Fruit fly (Drosophila melanogaster): ENCODE results near the gene sloth2.

sloth2 gene

DNA sequence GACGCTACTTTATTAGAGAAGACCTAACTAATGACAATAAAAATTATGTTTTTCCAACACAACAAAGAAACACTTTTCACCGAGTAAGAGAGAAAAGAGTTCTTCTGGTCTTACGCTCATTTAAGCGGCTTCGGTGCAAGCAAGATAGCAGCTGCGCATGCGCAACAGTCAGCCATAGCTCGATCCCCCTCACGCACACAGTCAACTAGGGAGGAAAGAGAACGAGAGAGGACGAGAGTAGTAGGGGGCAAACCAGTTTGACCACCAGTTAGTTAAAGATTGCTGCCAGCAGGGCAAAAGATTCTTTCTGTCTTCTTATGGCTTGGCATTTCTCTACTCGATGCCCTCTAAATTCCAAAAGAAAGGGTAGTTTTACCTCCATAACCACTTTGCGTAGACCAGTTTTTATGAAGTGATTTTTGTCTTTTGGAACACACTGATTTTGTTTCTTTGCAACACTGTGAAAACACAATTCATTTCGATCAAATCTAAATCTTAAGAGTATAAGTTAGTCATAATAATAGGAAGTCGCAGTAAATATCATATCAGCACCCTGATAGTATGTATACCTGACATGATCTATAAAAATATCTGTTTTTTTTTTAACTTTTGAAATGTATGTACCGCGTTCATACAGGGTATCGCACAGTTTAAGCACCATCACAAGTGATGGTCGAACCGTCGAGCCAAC is 10.6 kb upstream of the sloth2 start (continued):
- TF ChIP-seq Met (GFP tag; optimal IDR thresholded peaks at IDR 0.05) (no peak), CG10631 (GFP tag; optimal IDR thresholded peaks at IDR 0.05) (peak; percentile 60), cyc (GFP tag; optimal IDR thresholded peaks at IDR 0.05) (peak; percentile 38), esn (GFP tag; optimal IDR thresholded peaks at IDR 0.05) (no peak), topi (GFP tag; optimal IDR thresholded peaks at IDR 0.05) (no peak), eg (GFP tag; IDR thresholded peaks at IDR 0.05) (no peak), CG16779 (tag; optimal IDR thresholded peaks at IDR 0.05) (no peak), lz (GFP tag; optimal IDR thresholded peaks at IDR 0.05) (peak; percentile 6), CG10669 (GFP tag; optimal IDR thresholded peaks at IDR 0.05) (no peak)

DNA sequence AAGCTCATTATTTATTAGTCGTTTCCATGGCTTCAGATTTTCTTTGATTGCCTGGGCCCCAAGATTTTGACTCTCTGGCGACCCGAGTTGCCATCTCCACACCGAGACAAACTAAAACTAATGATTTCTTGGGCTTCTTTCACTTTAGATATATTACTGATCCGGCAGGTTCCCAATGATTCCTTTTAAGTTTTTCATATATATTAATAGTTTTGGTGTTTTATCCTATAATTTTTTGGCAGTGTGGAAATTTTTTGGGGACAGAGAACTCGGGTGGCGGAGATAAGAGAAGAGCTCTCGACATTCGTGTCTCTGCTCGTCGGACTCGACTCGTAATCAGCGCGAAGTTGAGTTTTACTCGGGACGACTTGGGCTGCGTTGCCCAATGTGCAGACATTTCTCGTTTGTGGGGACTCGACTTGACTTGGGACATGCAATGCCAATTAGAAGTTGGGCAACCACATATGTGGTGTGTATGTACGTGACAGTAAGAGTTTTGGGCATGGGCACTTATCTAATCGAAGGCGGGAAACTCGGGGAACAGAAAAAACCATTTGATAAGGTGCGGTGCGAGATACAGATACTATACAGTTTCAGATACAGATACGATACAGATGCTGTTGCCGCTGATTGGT is 9.9 kb upstream of the sloth2 start:
- no peak for TF ChIP-seq Eip93F (GFP tag; optimal IDR thresholded peaks at IDR 0.05)
- peak; percentile 74 for TF ChIP-seq Eip78C (GFP tag)
- peak; percentile 21 for TF ChIP-seq dsx (GFP tag; optimal IDR thresholded peaks at IDR 0.05; ENCODE audit: poor library complexity, severe bottlenecking)
- TF ChIP-seq achi (GFP tag; optimal IDR thresholded peaks at IDR 0.05), result peak; percentile 40
- TF ChIP-seq Lpt (GFP tag; optimal IDR thresholded peaks at IDR 0.05), result no peak
- TF ChIP-seq fd59A (GFP tag; optimal IDR thresholded peaks at IDR 0.05), result no peak
- TF ChIP-seq CG11902 (GFP tag; optimal IDR thresholded peaks at IDR 0.05), result no peak
- TF ChIP-seq vri (GFP tag; optimal IDR thresholded peaks at IDR 0.05), result peak; percentile 56
- TF ChIP-seq Ets21C (GFP tag; optimal IDR thresholded peaks at IDR 0.05), result peak; percentile 7
- TF ChIP-seq salr (GFP tag; optimal IDR thresholded peaks at IDR 0.05), result peak in 1 of 2 experiments; percentile 33
- no peak for TF ChIP-seq Blimp-1 (GFP tag; optimal IDR thresholded peaks at IDR 0.05)
- TF ChIP-seq net (GFP tag; optimal IDR thresholded peaks at IDR 0.05), result peak; percentile 18
- peak; percentile 33 for TF ChIP-seq CG6276 (GFP tag; optimal IDR thresholded peaks at IDR 0.05)
- no peak for TF ChIP-seq CG10631 (GFP tag; optimal IDR thresholded peaks at IDR 0.05)
- TF ChIP-seq pdm3 (GFP tag; optimal IDR thresholded peaks at IDR 0.05), result peak; percentile 42
- no peak for TF ChIP-seq lz (GFP tag; optimal IDR thresholded peaks at IDR 0.05)
- peak; percentile 24 for TF ChIP-seq cyc (GFP tag; optimal IDR thresholded peaks at IDR 0.05)
- peak; percentile 7 for TF ChIP-seq Sox14 (GFP tag; optimal IDR thresholded peaks at IDR 0.05)
- TF ChIP-seq CG1621 (tag; optimal IDR thresholded peaks at IDR 0.05), result no peak
- TF ChIP-seq CG31627 (GFP tag; optimal IDR thresholded peaks at IDR 0.05), result no peak
- no peak for TF ChIP-seq CG10669 (GFP tag; optimal IDR thresholded peaks at IDR 0.05)
- TF ChIP-seq CG15336 (GFP tag; IDR thresholded peaks at IDR 0.05), result peak; percentile 41; the same call in 1 of the 2 replicates
- peak; percentile 17 for TF ChIP-seq acj6 (GFP tag; optimal IDR thresholded peaks at IDR 0.05)
- TF ChIP-seq topi (GFP tag; optimal IDR thresholded peaks at IDR 0.05), result peak; percentile 62
- TF ChIP-seq Sox102F (GFP tag; optimal IDR thresholded peaks at IDR 0.05), result peak; percentile 37
- peak; percentile 64 for TF ChIP-seq Met (GFP tag; optimal IDR thresholded peaks at IDR 0.05)
- TF ChIP-seq CG32006 (GFP tag; optimal IDR thresholded peaks at IDR 0.05), result peak; percentile 61
- no peak for TF ChIP-seq Ets96B (tag; optimal IDR thresholded peaks at IDR 0.05)
- TF ChIP-seq CG8632 (GFP tag; optimal IDR thresholded peaks at IDR 0.05), result no peak
- TF ChIP-seq CG34406 (GFP tag; optimal IDR thresholded peaks at IDR 0.05), result peak; percentile 32
- 0 out of 3 replicates have a peak, but pooled peaks have one; percentile 35 for TF ChIP-seq CG8119 (GFP tag; IDR thresholded peaks at IDR 0.05)
- peak; percentile 68 for TF ChIP-seq esn (GFP tag; optimal IDR thresholded peaks at IDR 0.05)
- TF ChIP-seq CG3919 (GFP tag; optimal IDR thresholded peaks at IDR 0.05), result peak; percentile 11
- peak; percentile 18 for TF ChIP-seq CG3032 (tag; optimal IDR thresholded peaks at IDR 0.05)
- no peak for TF ChIP-seq CG4318 (GFP tag; optimal IDR thresholded peaks at IDR 0.05)
- TF ChIP-seq svp (GFP tag), result peak; percentile 81
- peak in 1 of 2 experiments; percentile 19 for TF ChIP-seq ss (GFP tag; optimal IDR thresholded peaks at IDR 0.05)
- TF ChIP-seq Smox (GFP tag; optimal IDR thresholded peaks at IDR 0.05), result peak; percentile 20
- peak; percentile 8 for TF ChIP-seq OdsH (GFP tag; optimal IDR thresholded peaks at IDR 0.05)
- 0 out of 2 replicates have a peak, but pooled peaks have one; percentile 15 for TF ChIP-seq Gug (GFP tag; IDR thresholded peaks at IDR 0.05)
- no peak for TF ChIP-seq Hr4 (GFP tag; optimal IDR thresholded peaks at IDR 0.05)
- peak; percentile 68 for TF ChIP-seq eg (GFP tag; IDR thresholded peaks at IDR 0.05)
- TF ChIP-seq CG6808 (GFP tag; optimal IDR thresholded peaks at IDR 0.05), result no peak
- no peak for TF ChIP-seq fkh (GFP tag; optimal IDR thresholded peaks at IDR 0.05)
- peak; percentile 36 for TF ChIP-seq Hr39 (GFP tag; optimal IDR thresholded peaks at IDR 0.05)
